Worm (Caenorhabditis elegans) whole organism, young adult: Measurements from ENCODE around the gene sos-1.

Source experiments
- F10E7.11 ChIP-seq: sonication (generic microtip); optimal IDR thresholded peaks from 2 replicates; lab custom pipeline; 2017; ENCODE audit warnings: mild to moderate bottlenecking, missing genetic modification characterization, moderate library complexity, missing compliant biosample characterization
- K12H6.12 ChIP-seq: fragments of 200-800 bp; sonication (Bioruptor generic); optimal IDR thresholded peaks from 2 replicates; lab custom pipeline; 2018; ENCODE audit warnings: mild to moderate bottlenecking, missing genetic modification characterization, missing compliant biosample characterization
- Y67H2A.10 ChIP-seq: fragments of 200-800 bp; sonication (Bioruptor generic); conservative IDR thresholded peaks from 2 replicates; pipeline ENCODE4 v1.3.6; 2022; ENCODE audit warnings: missing genetic modification reagents, missing genetic modification characterization, missing compliant biosample characterization
- aptf-2 ChIP-seq: fragments of 200-800 bp; sonication (Bioruptor generic); conservative IDR thresholded peaks from 2 replicates; pipeline ENCODE4 v1.3.6; 2022; ENCODE audit warnings: missing genetic modification reagents, missing genetic modification characterization, missing compliant biosample characterization
- dpl-1 ChIP-seq: fragments of 150-350 bp; optimal IDR thresholded peaks from 2 replicates; lab custom pipeline; 2014; ENCODE audit warnings: missing biosample characterization, missing genetic modification reagents, missing genetic modification characterization
- fkh-3 ChIP-seq: sonication (generic microtip); optimal IDR thresholded peaks from 2 replicates; lab custom pipeline; 2016; ENCODE audit warnings: mild to moderate bottlenecking, missing genetic modification characterization, missing compliant biosample characterization
- hlh-12 ChIP-seq: sonication (generic microtip); optimal IDR thresholded peaks from 2 replicates; lab custom pipeline; 2016; ENCODE audit warnings: missing genetic modification characterization, missing compliant biosample characterization
- hmg-1.2 ChIP-seq: fragments of 200-800 bp; sonication (Bioruptor generic); IDR thresholded peaks from 2 replicates; pipeline ENCODE4 v1.3.6; 2022; ENCODE audit warnings: missing genetic modification reagents, missing genetic modification characterization, missing compliant biosample characterization
- madf-10 ChIP-seq: sonication (generic microtip); optimal IDR thresholded peaks from 2 replicates; lab custom pipeline; 2016; ENCODE audit warnings: mild to moderate bottlenecking, missing genetic modification characterization, missing compliant biosample characterization
- madf-3 ChIP-seq: fragments of 200-800 bp; sonication (Bioruptor generic); IDR thresholded peaks from 2 replicates; pipeline ENCODE4 v1.3.6; 2022; ENCODE audit warnings: missing genetic modification reagents, missing genetic modification characterization, missing compliant biosample characterization
- pbrm-1 ChIP-seq: fragments of 200-800 bp; sonication (Bioruptor generic); IDR thresholded peaks from 2 replicates; pipeline ENCODE4 v1.3.6; 2022; ENCODE audit warnings: missing genetic modification reagents, missing genetic modification characterization, missing compliant biosample characterization
- pha-4 ChIP-seq: fragments of 150-350 bp; sonication (generic microtip); optimal IDR thresholded peaks from 2 replicates; lab custom pipeline; 2014; ENCODE audit warnings: missing biosample characterization, missing genetic modification reagents, missing genetic modification characterization

DNA sequence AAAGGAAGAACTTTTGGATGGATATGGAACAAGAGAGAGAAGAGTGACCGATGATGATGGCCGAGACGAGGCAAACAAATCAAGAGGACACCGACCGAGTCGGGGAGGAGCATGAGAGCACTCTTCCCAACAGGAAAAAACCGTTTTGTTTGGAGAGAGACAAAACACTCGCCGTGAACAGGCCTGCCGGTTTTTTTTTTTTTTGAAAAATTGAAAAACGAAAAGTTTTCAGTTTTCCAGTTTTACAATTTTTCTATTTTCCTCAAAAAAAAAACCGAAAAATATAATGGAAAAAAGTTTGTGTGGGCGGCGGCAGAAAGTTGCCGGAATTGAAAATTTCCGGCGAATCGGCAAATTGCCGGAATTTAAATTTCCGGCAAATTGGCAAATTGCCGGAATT lies 10.6 kb upstream of the sos-1 start, which contains the start of gene Y61A9LA.7:
- TF ChIP-seq fkh-3 (tag; lab: Kevin White, UChicago), result no peak
- TF ChIP-seq F10E7.11 (tag; lab: Kevin White, UChicago), result no peak
- TF ChIP-seq madf-10 (tag; lab: Kevin White, UChicago), result no peak
- no peak for TF ChIP-seq hlh-12 (tag; lab: Kevin White, UChicago)
- TF ChIP-seq aptf-2, result no peak
- no peak for TF ChIP-seq hmg-1.2 (GFP tag; lab: Robert Waterston, UW)
- no peak for TF ChIP-seq dpl-1 (GFP tag; lab: Kevin White, UChicago)
- TF ChIP-seq madf-3 (GFP tag; lab: Robert Waterston, UW), result no peak
- TF ChIP-seq pha-4 (tag; lab: Kevin White, UChicago), result no peak
- no peak for TF ChIP-seq Y67H2A.10 (GFP tag; lab: Robert Waterston, UW)
- no peak for TF ChIP-seq pbrm-1 (GFP tag; lab: Robert Waterston, UW)
- no peak for TF ChIP-seq K12H6.12 (tag; lab: Kevin White, UChicago)
